Fruit fly (Drosophila melanogaster): Measurements from ENCODE around the gene Tom.

The Tom gene

DNA sequence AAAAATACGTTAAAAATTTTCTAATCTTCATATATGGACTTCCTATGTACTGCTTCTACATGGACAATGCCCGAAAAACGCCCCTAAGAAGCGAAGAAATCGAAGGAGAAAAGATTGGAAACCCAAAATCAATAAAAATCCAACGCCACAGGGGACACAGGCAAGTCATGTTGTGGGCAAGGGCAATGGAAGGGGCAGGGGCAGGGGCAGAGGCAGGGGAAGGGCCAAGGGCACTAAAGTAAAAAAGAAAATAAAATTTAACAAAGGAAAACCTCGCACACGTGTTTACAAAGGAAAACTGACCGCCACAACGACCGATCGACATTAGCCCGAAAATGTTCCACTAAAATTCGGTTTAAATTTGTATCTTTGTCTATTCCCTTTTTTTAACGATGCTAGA, 6.4 kb upstream of the Tom start:
- no peak for TF ChIP-seq fd96Ca (GFP tag; IDR thresholded peaks at IDR 0.05)
- TF ChIP-seq EcR (GFP tag; optimal IDR thresholded peaks at IDR 0.05): no peak
- no peak for TF ChIP-seq CG34367 (tag; optimal IDR thresholded peaks at IDR 0.05)
- TF ChIP-seq CG9948 (tag; optimal IDR thresholded peaks at IDR 0.05): no peak
- no peak for TF ChIP-seq CG8301 (tag; optimal IDR thresholded peaks at IDR 0.05)
- TF ChIP-seq CG13204 (GFP tag; optimal IDR thresholded peaks at IDR 0.05): no peak
- no peak for TF ChIP-seq CG32121 (GFP tag; IDR thresholded peaks at IDR 0.05)
- TF ChIP-seq CG10348 (GFP tag; IDR thresholded peaks at IDR 0.05): no peak
- TF ChIP-seq CG4496 (GFP tag; IDR thresholded peaks at IDR 0.05): no peak
- no peak for TF ChIP-seq CG17806 (tag; optimal IDR thresholded peaks at IDR 0.05)
- TF ChIP-seq gl (tag; optimal IDR thresholded peaks at IDR 0.05): no peak

DNA sequence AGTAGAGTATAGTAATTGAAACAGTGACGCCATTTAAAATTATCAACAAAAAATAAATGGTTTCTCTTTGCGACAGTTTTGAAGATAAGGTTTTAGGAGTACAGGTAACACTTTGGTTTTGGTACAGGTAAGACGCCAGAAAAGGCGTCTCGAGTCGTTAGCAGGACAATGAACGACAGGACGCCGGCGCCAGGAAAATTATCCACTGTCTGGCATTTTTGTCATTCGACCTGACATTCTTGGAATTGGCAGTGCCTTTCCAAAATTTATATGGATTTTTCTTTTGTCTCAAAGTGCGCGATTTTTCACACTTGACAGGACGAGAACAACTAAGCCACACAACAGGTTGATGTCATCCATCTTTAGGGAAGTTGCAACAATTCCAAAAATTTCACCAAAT, 4.3 kb upstream of the Tom start:
- TF ChIP-seq EcR (GFP tag; optimal IDR thresholded peaks at IDR 0.05): no peak
- TF ChIP-seq CG4496 (GFP tag; IDR thresholded peaks at IDR 0.05): no peak
- no peak for TF ChIP-seq Snoo (tag; optimal IDR thresholded peaks at IDR 0.05)
- no peak for TF ChIP-seq fd96Ca (GFP tag; IDR thresholded peaks at IDR 0.05)
- no peak for TF ChIP-seq CG17806 (tag; optimal IDR thresholded peaks at IDR 0.05)
- TF ChIP-seq CG8159 (tag; optimal IDR thresholded peaks at IDR 0.05): no peak
- TF ChIP-seq CG13204 (GFP tag; optimal IDR thresholded peaks at IDR 0.05): no peak
- TF ChIP-seq CG34367 (tag; optimal IDR thresholded peaks at IDR 0.05): no peak
- TF ChIP-seq CG15710 (tag; optimal IDR thresholded peaks at IDR 0.05): no peak
- no peak for TF ChIP-seq D1 (tag; optimal IDR thresholded peaks at IDR 0.05)
- no peak for TF ChIP-seq CG14655 (GFP tag; optimal IDR thresholded peaks at IDR 0.05)
- no peak for TF ChIP-seq Ets98B (GFP tag; IDR thresholded peaks at IDR 0.05)
- no peak for TF ChIP-seq gl (tag; optimal IDR thresholded peaks at IDR 0.05)
- no peak for TF ChIP-seq CG12605 (GFP tag; IDR thresholded peaks at IDR 0.05)
- TF ChIP-seq CG32121 (GFP tag; IDR thresholded peaks at IDR 0.05): no peak
- TF ChIP-seq Pif1A (GFP tag; optimal IDR thresholded peaks at IDR 0.05): no peak
- TF ChIP-seq rn (GFP tag; IDR thresholded peaks at IDR 0.05): no peak
- TF ChIP-seq CG8301 (tag; optimal IDR thresholded peaks at IDR 0.05): no peak
- no peak for TF ChIP-seq CG9948 (tag; optimal IDR thresholded peaks at IDR 0.05)

DNA sequence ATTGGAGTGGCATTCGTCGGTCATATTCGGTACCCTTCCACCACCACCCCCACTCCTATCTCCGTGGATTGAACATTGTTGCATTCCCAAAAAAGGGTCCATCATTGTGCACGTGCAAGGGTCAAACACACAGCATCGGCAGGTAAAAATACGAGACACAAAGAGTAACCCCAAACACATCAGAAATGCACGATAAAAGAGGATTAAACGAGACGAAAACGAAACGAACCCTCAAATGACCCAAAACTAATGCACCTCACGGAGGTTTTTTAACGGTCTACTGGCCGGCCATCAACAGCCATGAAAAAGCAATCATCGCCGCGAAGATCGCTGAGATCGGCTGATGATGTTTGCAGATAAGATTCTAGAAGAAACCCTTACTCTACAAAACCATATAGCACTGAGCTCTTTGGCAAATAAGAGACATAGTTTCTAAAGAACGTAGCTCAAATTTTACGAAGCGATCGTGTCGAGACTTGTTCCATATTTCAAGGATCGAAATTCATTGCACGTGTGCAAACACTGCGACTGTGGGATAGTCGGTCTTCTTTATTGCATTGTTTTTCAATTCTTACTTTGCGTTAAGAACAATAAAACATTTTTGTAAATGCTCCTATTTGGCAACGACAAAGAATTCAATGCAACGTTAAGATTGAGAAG, 2.8 kb upstream of the Tom start:
- TF ChIP-seq gl (tag; optimal IDR thresholded peaks at IDR 0.05): no peak
- no peak for TF ChIP-seq Ets98B (GFP tag; IDR thresholded peaks at IDR 0.05)
- no peak for TF ChIP-seq CG8159 (tag; optimal IDR thresholded peaks at IDR 0.05)
- no peak for TF ChIP-seq CG13204 (GFP tag; optimal IDR thresholded peaks at IDR 0.05)
- no peak for TF ChIP-seq CG34367 (tag; optimal IDR thresholded peaks at IDR 0.05)
- no peak for TF ChIP-seq CG12605 (GFP tag; IDR thresholded peaks at IDR 0.05)
- no peak for TF ChIP-seq CG10348 (GFP tag; IDR thresholded peaks at IDR 0.05)
- no peak for TF ChIP-seq EcR (GFP tag; optimal IDR thresholded peaks at IDR 0.05)
- no peak for TF ChIP-seq fd96Ca (GFP tag; IDR thresholded peaks at IDR 0.05)
- no peak for TF ChIP-seq CG15710 (tag; optimal IDR thresholded peaks at IDR 0.05)
- TF ChIP-seq CG8301 (tag; optimal IDR thresholded peaks at IDR 0.05): no peak
- no peak for TF ChIP-seq D1 (tag; optimal IDR thresholded peaks at IDR 0.05)

DNA sequence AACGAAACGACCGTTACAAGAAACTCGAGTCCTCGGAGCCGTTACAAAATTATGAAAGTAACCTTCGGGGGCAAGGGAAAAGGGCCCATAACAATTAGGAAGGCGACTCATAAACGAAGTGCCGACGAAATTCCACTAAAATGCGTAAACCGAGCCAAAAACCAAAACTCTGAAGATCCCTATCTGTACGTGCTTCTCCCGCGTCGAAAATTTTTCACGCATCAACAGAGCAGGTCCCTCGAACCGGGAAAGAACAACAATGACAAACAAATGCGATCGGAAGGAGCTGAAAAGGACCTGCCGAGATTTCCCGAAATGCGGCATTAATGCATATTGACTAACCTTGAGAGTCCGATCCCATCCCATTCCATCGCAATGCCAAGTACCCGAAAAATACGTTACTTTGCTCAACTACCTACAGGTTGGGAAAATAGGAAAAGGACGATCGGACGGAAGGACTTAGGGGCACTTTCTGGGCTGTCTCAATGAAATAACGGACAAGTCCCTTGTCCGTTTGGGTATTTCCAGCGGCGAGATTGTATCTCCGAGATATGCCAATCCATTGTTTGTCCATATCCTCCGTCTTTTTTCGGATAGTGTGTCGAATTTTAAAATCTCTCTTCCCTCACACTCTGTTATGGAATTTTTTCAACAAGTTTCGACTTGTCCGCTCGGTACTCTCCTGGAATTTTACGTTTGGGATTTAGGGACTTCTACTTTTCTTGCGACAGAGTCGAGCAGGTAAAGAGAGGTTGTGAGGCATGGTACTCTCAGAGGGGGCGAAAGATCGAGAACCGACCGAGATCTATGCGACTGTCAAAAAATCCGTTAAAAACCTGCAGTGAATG, 1.2 kb upstream of the Tom start:
- TF ChIP-seq gl (tag; optimal IDR thresholded peaks at IDR 0.05) (no peak), CG4496 (GFP tag; IDR thresholded peaks at IDR 0.05) (no peak), Ets98B (GFP tag; IDR thresholded peaks at IDR 0.05) (no peak), CG34367 (tag; optimal IDR thresholded peaks at IDR 0.05) (no peak), CG13204 (GFP tag; optimal IDR thresholded peaks at IDR 0.05) (no peak), CG12605 (GFP tag; IDR thresholded peaks at IDR 0.05) (no peak), Snoo (tag; optimal IDR thresholded peaks at IDR 0.05) (no peak), fd96Ca (GFP tag; IDR thresholded peaks at IDR 0.05) (no peak), Pif1A (GFP tag; optimal IDR thresholded peaks at IDR 0.05) (no peak), Pif1B (GFP tag; optimal IDR thresholded peaks at IDR 0.05) (no peak), CG9948 (tag; optimal IDR thresholded peaks at IDR 0.05) (no peak)

DNA sequence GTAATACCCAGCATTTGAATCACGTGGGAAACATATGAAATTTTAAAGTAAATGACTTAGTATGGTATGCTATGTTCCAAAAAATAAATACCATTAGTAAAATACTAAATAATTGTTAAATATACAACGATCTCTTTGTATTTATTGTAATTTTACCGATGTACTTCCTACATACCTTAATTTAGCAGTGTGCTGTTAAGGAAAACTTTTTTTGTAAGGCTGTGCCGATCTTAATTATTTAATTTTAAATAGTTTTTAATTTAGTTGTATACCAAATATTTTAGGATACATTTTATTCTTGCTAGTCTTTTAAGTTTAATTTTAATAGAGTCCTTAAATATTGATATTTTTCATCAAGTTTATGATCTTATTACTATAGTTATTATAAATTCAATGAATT, 591 bp upstream of the Tom start:
- no peak for TF ChIP-seq D1 (tag; optimal IDR thresholded peaks at IDR 0.05)
- TF ChIP-seq Snoo (tag; optimal IDR thresholded peaks at IDR 0.05): no peak
- TF ChIP-seq EcR (GFP tag; optimal IDR thresholded peaks at IDR 0.05): no peak
- TF ChIP-seq CG9948 (tag; optimal IDR thresholded peaks at IDR 0.05): no peak
- TF ChIP-seq CG14655 (GFP tag; optimal IDR thresholded peaks at IDR 0.05): no peak
- TF ChIP-seq CG34367 (tag; optimal IDR thresholded peaks at IDR 0.05): no peak
- no peak for TF ChIP-seq Ets98B (GFP tag; IDR thresholded peaks at IDR 0.05)
- no peak for TF ChIP-seq CG12605 (GFP tag; IDR thresholded peaks at IDR 0.05)
- TF ChIP-seq CG8301 (tag; optimal IDR thresholded peaks at IDR 0.05): no peak

DNA sequence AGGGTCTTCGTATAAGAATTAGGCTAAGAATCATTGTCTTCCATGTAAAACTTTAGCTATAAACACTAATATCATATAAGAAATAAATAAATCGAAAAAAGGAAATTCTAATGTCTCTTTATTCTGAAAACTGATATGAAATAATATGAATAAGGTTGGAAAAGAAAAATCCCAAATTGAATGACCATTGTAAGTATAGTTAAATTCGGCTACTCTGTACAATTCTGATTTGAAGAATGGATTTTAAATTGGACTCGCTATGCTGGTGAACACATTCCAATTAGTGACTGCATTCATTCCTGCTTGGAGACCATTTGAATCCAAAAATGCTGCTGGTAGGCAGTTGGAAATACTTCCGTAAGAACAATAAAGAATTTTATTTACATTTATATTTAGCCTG, 1.1 kb downstream of the Tom start:
- TF ChIP-seq CG8159 (tag; optimal IDR thresholded peaks at IDR 0.05): no peak
- no peak for TF ChIP-seq CG14655 (GFP tag; optimal IDR thresholded peaks at IDR 0.05)
- TF ChIP-seq Pif1A (GFP tag; optimal IDR thresholded peaks at IDR 0.05): no peak
- no peak for TF ChIP-seq Snoo (tag; optimal IDR thresholded peaks at IDR 0.05)
- no peak for TF ChIP-seq fd96Ca (GFP tag; IDR thresholded peaks at IDR 0.05)
- no peak for TF ChIP-seq rn (GFP tag; IDR thresholded peaks at IDR 0.05)
- no peak for TF ChIP-seq CG8301 (tag; optimal IDR thresholded peaks at IDR 0.05)
